Fruit fly (Drosophila melanogaster) whole organism, wandering third instar larva: ENCODE measurements around the gene Duox.

Experiments
- Abd-B ChIP-seq: fragments of >200 bp; optimal IDR thresholded peaks from 2 replicates; lab custom pipeline; 2017; ENCODE audit warnings: missing biosample characterization, missing genetic modification characterization
- CG32264 ChIP-seq: fragments of 200-800 bp; sonication (Bioruptor generic); optimal IDR thresholded peaks from 2 replicates; lab custom pipeline; 2016; ENCODE audit warnings: missing biosample characterization, missing genetic modification characterization
- CG9705 ChIP-seq: fragments of 200-800 bp; sonication (Bioruptor generic); optimal IDR thresholded peaks from 2 replicates; lab custom pipeline; 2018; ENCODE audit warnings: missing biosample characterization, mild to moderate bottlenecking, missing genetic modification characterization
- CrebA ChIP-seq: fragments of 200-800 bp; sonication (Bioruptor generic); optimal IDR thresholded peaks from 2 replicates; lab custom pipeline; 2016; ENCODE audit warnings: missing biosample characterization, mild to moderate bottlenecking, missing genetic modification characterization, borderline replicate concordance
- Dfd ChIP-seq: fragments of >200 bp; optimal IDR thresholded peaks from 2 replicates; lab custom pipeline; 2017; ENCODE audit warnings: missing biosample characterization, missing genetic modification characterization
- Dif ChIP-seq: fragments of 200-275, 200-300 bp; sonication (Bioruptor generic); optimal IDR thresholded peaks from 2 replicates; lab custom pipeline; 2018; ENCODE audit warnings: missing biosample characterization, missing genetic modification characterization; ENCODE audit not compliant: partially characterized antibody
- GATAd ChIP-seq: sonication (Bioruptor generic); optimal IDR thresholded peaks from 2 replicates; lab custom pipeline; 2016; ENCODE audit warnings: missing biosample characterization, missing genetic modification characterization
- HLH106 ChIP-seq: fragments of 200-800 bp; optimal IDR thresholded peaks from 3 replicates; lab custom pipeline; 2019; ENCODE audit warnings: missing biosample characterization, mild to moderate bottlenecking, missing genetic modification characterization, moderate library complexity
- Hnf4 ChIP-seq: fragments of 200-800 bp; sonication (Bioruptor generic); optimal IDR thresholded peaks from 2 replicates; lab custom pipeline; 2016; ENCODE audit warnings: missing biosample characterization, mild to moderate bottlenecking, missing genetic modification characterization
- Hr78 ChIP-seq: fragments of >200 bp; optimal IDR thresholded peaks from 2 replicates; lab custom pipeline; 2017; ENCODE audit warnings: missing biosample characterization, missing genetic modification characterization
- Hr83 ChIP-seq: fragments of 200-300 bp; sonication (Bioruptor generic); optimal IDR thresholded peaks from 2 replicates; lab custom pipeline; 2016; ENCODE audit warnings: missing biosample characterization, mild to moderate bottlenecking, missing genetic modification characterization, moderate library complexity; ENCODE audit not compliant: poor library complexity, severe bottlenecking
- Jra ChIP-seq: sonication (Bioruptor generic); optimal IDR thresholded peaks from 2 replicates; lab custom pipeline; 2016; ENCODE audit warnings: missing biosample characterization, missing genetic modification characterization
- Mio ChIP-seq: sonication (Bioruptor generic); optimal IDR thresholded peaks from 2 replicates; lab custom pipeline; 2016; ENCODE audit warnings: missing biosample characterization, missing genetic modification characterization
- Myc ChIP-seq: fragments of >200 bp; optimal IDR thresholded peaks from 2 replicates; lab custom pipeline; 2017
- N ChIP-seq: fragments of >200 bp; optimal IDR thresholded peaks from 2 replicates; lab custom pipeline; 2018; ENCODE audit warnings: missing biosample characterization, missing external identifiers, missing genetic modification characterization
- OdsH ChIP-seq: fragments of 200-800 bp; sonication (Bioruptor generic); optimal IDR thresholded peaks from 2 replicates; lab custom pipeline; 2016; ENCODE audit warnings: missing biosample characterization, mild to moderate bottlenecking, missing genetic modification characterization
- Rel ChIP-seq, 2 experiments: fragments of 200-800 bp; sonication (Bioruptor generic) in 1 of 2; optimal IDR thresholded peaks; 2 replicates in 1 of 2; 3 replicates in 1 of 2; lab custom pipeline; 2016 to 2019; ENCODE audit warnings: mild to moderate bottlenecking in 2 of 2, missing biosample characterization in 2 of 2, missing genetic modification characterization in 2 of 2, moderate library complexity in 1 of 2
- Sp1 ChIP-seq: fragments of 200-800 bp; sonication (Bioruptor generic); optimal IDR thresholded peaks from 3 replicates; lab custom pipeline; 2019; ENCODE audit warnings: missing biosample characterization, mild to moderate bottlenecking, missing genetic modification characterization, moderate library complexity
- Vsx2 ChIP-seq: fragments of 200-300, 225-300 bp; sonication (Bioruptor generic); optimal IDR thresholded peaks from 2 replicates; lab custom pipeline; 2018; ENCODE audit warnings: missing biosample characterization, missing genetic modification characterization; ENCODE audit not compliant: partially characterized antibody
- br ChIP-seq: fragments of 200-800 bp; sonication (Bioruptor generic); optimal IDR thresholded peaks from 2 replicates; lab custom pipeline; 2016; ENCODE audit warnings: missing biosample characterization, missing genetic modification characterization
- brk ChIP-seq: fragments of 200-800 bp; sonication (Bioruptor generic); optimal IDR thresholded peaks from 2 replicates; lab custom pipeline; 2016; ENCODE audit warnings: missing biosample characterization, mild to moderate bottlenecking, missing genetic modification characterization
- dl ChIP-seq, 2 experiments: fragments of 175-275, 200-275 bp in 1 of 2; fragments of 200-275 bp in 1 of 2; sonication (Bioruptor generic); optimal IDR thresholded peaks; lab custom pipeline; 2018; ENCODE audit warnings: mild to moderate bottlenecking in 2 of 2, missing biosample characterization in 2 of 2, missing genetic modification characterization in 2 of 2, moderate library complexity in 2 of 2; ENCODE audit not compliant: partially characterized antibody in 2 of 2, insufficient read depth in 1 of 2
- dmrt93B ChIP-seq: fragments of 200-800 bp; sonication (Bioruptor generic); optimal IDR thresholded peaks from 2 replicates; lab custom pipeline; 2018; ENCODE audit warnings: missing biosample characterization, mild to moderate bottlenecking, missing genetic modification characterization
- dsf ChIP-seq: sonication (Bioruptor generic); optimal IDR thresholded peaks from 2 replicates; lab custom pipeline; 2016; ENCODE audit warnings: missing biosample characterization, missing genetic modification characterization, borderline replicate concordance
- ey ChIP-seq: fragments of 200-800 bp; sonication (Bioruptor generic); optimal IDR thresholded peaks from 2 replicates; lab custom pipeline; 2016; ENCODE audit warnings: missing biosample characterization, missing genetic modification characterization
- foxo ChIP-seq, 2 experiments: fragments of 200-800 bp; sonication (Bioruptor generic); optimal IDR thresholded peaks; 2 replicates in 1 of 2; 3 replicates in 1 of 2; lab custom pipeline; 2016 to 2017; ENCODE audit warnings: missing biosample characterization in 2 of 2, missing genetic modification characterization in 2 of 2
- fru ChIP-seq: fragments of 200-800 bp; sonication (Bioruptor generic); optimal IDR thresholded peaks from 3 replicates; lab custom pipeline; 2016; ENCODE audit warnings: missing biosample characterization, mild to moderate bottlenecking, missing genetic modification characterization
- h ChIP-seq: fragments of 200-800 bp; sonication (Bioruptor generic); optimal IDR thresholded peaks from 3 replicates; lab custom pipeline; 2016; ENCODE audit warnings: missing biosample characterization, mild to moderate bottlenecking, missing genetic modification characterization
- jim ChIP-seq: fragments of 175-275, 200-325 bp; sonication (Bioruptor generic); optimal IDR thresholded peaks from 2 replicates; lab custom pipeline; 2016; ENCODE audit warnings: missing biosample characterization, mild to moderate bottlenecking, missing genetic modification characterization
- lola ChIP-seq: fragments of >200 bp; optimal IDR thresholded peaks from 2 replicates; lab custom pipeline; 2017; ENCODE audit warnings: missing biosample characterization, missing genetic modification characterization
- pan ChIP-seq: fragments of >200 bp; optimal IDR thresholded peaks from 2 replicates; lab custom pipeline; 2017
- psq ChIP-seq: fragments of 200-800 bp; sonication (Bioruptor generic); optimal IDR thresholded peaks from 3 replicates; lab custom pipeline; 2017; ENCODE audit warnings: missing biosample characterization, mild to moderate bottlenecking, missing genetic modification characterization, moderate library complexity
- rgr ChIP-seq: fragments of 200-800 bp; sonication (Bioruptor generic); optimal IDR thresholded peaks from 3 replicates; lab custom pipeline; 2016; ENCODE audit warnings: missing biosample characterization, mild to moderate bottlenecking, missing genetic modification characterization
- sage ChIP-seq: fragments of 200-800 bp; sonication (Bioruptor generic); optimal IDR thresholded peaks from 2 replicates; lab custom pipeline; 2016; ENCODE audit warnings: missing biosample characterization, mild to moderate bottlenecking, missing genetic modification characterization
- sv ChIP-seq: fragments of 200-800 bp; sonication (Bioruptor generic); optimal IDR thresholded peaks from 3 replicates; lab custom pipeline; 2016; ENCODE audit warnings: missing biosample characterization, missing genetic modification characterization
- tai ChIP-seq: sonication (Bioruptor generic); optimal IDR thresholded peaks from 2 replicates; lab custom pipeline; 2016; ENCODE audit warnings: missing biosample characterization, missing genetic modification characterization
- usp ChIP-seq: fragments of >200 bp; optimal IDR thresholded peaks from 2 replicates; lab custom pipeline; 2017; ENCODE audit warnings: missing biosample characterization, missing genetic modification characterization
- woc ChIP-seq: sonication (Bioruptor generic); optimal IDR thresholded peaks from 2 replicates; lab custom pipeline; 2016; ENCODE audit warnings: missing biosample characterization, mild to moderate bottlenecking, missing genetic modification characterization

The Duox gene

DNA sequence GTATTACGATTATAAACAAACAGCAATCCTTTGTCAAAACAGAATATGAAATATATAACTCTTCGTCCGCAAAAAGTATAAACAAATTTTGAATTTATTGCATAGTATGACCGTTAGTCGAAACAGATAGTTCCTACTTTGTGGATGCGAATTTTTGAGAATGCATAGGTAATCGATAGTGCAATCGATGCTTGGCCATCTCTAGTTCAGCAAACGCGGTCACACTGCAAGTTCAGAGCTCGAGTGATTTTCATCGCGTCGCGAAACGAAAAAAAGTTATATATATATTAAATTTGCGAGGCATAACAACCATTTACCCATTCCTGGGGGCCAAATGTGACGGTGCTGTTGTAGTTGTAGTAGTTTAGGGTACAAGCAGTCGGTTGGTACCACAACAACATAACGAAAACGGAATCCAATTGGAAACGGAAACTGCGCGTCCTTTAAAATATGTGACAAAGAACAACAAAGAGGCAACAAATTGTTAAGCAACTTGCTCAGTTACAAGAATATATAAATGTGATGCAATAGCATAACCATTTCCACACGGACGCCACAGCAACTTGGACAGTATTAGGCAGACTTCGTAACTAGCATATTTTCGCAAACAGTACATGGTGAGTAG, 27.0 kb upstream of the Duox start, which contains the start of gene CG2991:
Gene CG2991, plus strand, starts transcription at position 205 of the 625 bp plus-strand sequence.
- TF ChIP-seq Rel (GFP tag; optimal IDR thresholded peaks at IDR 0.05; lab: Kevin White, UChicago): no peak
- peak; percentile 65 for TF ChIP-seq Rel (tag; optimal IDR thresholded peaks at IDR 0.05; lab: Kevin White, UChicago)
- TF ChIP-seq Sp1 (GFP tag; lab: Kevin White, UChicago): peak; percentile 43
- peak; percentile 32 for TF ChIP-seq HLH106 (tag; lab: Kevin White, UChicago)
- TF ChIP-seq woc (GFP tag; lab: Kevin White, UChicago): peak; percentile 31
- TF ChIP-seq Abd-B: no peak
- no peak for TF ChIP-seq fru (GFP tag; lab: Kevin White, UChicago)
- TF ChIP-seq Hr78 (GFP tag; lab: Kevin White, UChicago): no peak
- no peak for TF ChIP-seq Mio (GFP tag; lab: Kevin White, UChicago)
- TF ChIP-seq h (GFP tag; lab: Kevin White, UChicago): peak; percentile 53
- no peak for TF ChIP-seq lola (GFP tag; lab: Kevin White, UChicago)
- peak; percentile 57 for TF ChIP-seq Hnf4 (GFP tag; lab: Kevin White, UChicago)
- no peak for TF ChIP-seq OdsH (GFP tag; lab: Kevin White, UChicago)
- TF ChIP-seq dl (GFP tag; optimal IDR thresholded peaks at IDR 0.05; lab: Kevin White, UChicago; ENCODE audit: insufficient read depth in 1 of 2, partially characterized antibody in 2 of 2): no peak
- peak; percentile 20 for TF ChIP-seq ey
- TF ChIP-seq dsf (GFP tag; lab: Kevin White, UChicago): peak; percentile 11
- TF ChIP-seq sv (GFP tag; lab: Kevin White, UChicago): no peak
- no peak for TF ChIP-seq Vsx2 (GFP tag; lab: Kevin White, UChicago)
- TF ChIP-seq jim (GFP tag; lab: Kevin White, UChicago): no peak
- peak; percentile 26 for TF ChIP-seq Jra (GFP tag; lab: Kevin White, UChicago)
- peak; percentile 73 for TF ChIP-seq Hr83
- no peak for TF ChIP-seq CrebA (GFP tag; lab: Kevin White, UChicago)
- peak; percentile 12 for TF ChIP-seq rgr (GFP tag; lab: Kevin White, UChicago)
- peak; percentile 31 to 48 for TF ChIP-seq foxo (GFP tag; optimal IDR thresholded peaks at IDR 0.05; lab: Kevin White, UChicago)
- TF ChIP-seq Dif (GFP tag; lab: Kevin White, UChicago): no peak
- TF ChIP-seq brk (GFP tag; lab: Kevin White, UChicago): peak; percentile 28
- TF ChIP-seq N: no peak
- peak; percentile 33 for TF ChIP-seq CG9705 (GFP tag; lab: Kevin White, UChicago)
- TF ChIP-seq pan (lab: Kevin White, UChicago): no peak
- TF ChIP-seq dmrt93B: no peak
- no peak for TF ChIP-seq Dfd (GFP tag; lab: Kevin White, UChicago)
- TF ChIP-seq psq (GFP tag; lab: Kevin White, UChicago): no peak
- peak; percentile 63 for TF ChIP-seq sage (GFP tag; lab: Kevin White, UChicago)
- TF ChIP-seq Myc (lab: Kevin White, UChicago): no peak
- no peak for TF ChIP-seq CG32264 (GFP tag; lab: Kevin White, UChicago)
- TF ChIP-seq GATAd: no peak
- TF ChIP-seq usp: no peak
- TF ChIP-seq br (GFP tag; lab: Kevin White, UChicago): peak; percentile 3
- peak; percentile 64 for TF ChIP-seq tai (GFP tag; lab: Kevin White, UChicago)

DNA sequence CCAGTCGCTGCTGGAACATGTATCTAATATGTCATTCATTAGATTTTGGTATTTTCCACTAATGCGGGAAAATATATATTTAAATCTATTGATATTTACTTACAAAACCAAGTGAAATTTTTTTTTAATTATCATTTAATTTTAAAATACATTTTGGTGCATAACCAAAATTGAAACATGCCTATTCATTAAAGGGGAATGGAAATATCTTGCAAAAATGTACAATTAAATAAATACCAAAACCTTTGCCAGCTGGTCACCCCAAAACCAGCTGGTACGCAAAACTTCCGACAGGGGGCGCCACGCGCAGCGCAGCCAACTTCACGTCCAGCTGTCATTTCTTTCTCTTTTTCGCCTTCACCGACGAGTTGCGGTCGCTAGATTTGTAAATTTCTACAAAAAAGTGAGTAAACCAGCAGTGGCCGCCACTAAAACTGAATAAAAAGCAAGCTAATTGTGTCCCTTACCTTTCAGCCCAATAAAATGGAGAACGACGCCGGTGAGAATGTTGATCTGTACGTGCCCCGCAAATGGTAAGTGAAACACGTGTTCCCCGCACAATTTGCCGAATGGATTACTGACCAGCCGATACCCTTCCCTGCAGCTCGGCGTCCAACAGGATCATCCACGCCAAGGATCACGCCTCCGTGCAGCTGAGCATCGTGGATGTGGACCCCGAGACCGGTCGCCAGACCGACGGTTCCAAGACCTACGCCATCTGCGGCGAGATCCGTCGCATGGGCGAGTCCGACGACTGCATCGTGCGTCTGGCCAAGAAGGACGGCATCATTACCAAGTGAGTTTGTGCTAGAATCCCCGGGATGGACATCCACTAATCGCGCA, 25.9 kb upstream of the Duox start, which contains the start of the genes CG3104 and RpS21:
Gene CG3104, minus strand, starts transcription at position 6 of the 843 bp plus-strand sequence.
Gene RpS21, plus strand, starts transcription at position 298 of the 843 bp plus-strand sequence.
- TF ChIP-seq N: no peak
- peak; percentile 69 for TF ChIP-seq psq (GFP tag; lab: Kevin White, UChicago)
- peak; percentile 73 for TF ChIP-seq OdsH (GFP tag; lab: Kevin White, UChicago)
- TF ChIP-seq GATAd: peak; percentile 51
- TF ChIP-seq Dfd (GFP tag; lab: Kevin White, UChicago): no peak
- peak; percentile 83 for TF ChIP-seq Hnf4 (GFP tag; lab: Kevin White, UChicago)
- TF ChIP-seq rgr (GFP tag; lab: Kevin White, UChicago): peak; percentile 91
- no peak for TF ChIP-seq dsf (GFP tag; lab: Kevin White, UChicago)
- TF ChIP-seq ey: peak; percentile 73
- peak; percentile 77 for TF ChIP-seq Mio (GFP tag; lab: Kevin White, UChicago)
- TF ChIP-seq jim (GFP tag; lab: Kevin White, UChicago): peak; percentile 25
- peak; percentile 81 for TF ChIP-seq br (GFP tag; lab: Kevin White, UChicago)
- TF ChIP-seq woc (GFP tag; lab: Kevin White, UChicago): peak; percentile 59
- no peak for TF ChIP-seq lola (GFP tag; lab: Kevin White, UChicago)
- TF ChIP-seq CG32264 (GFP tag; lab: Kevin White, UChicago): no peak
- peak; percentile 75 for TF ChIP-seq fru (GFP tag; lab: Kevin White, UChicago)
- TF ChIP-seq Sp1 (GFP tag; lab: Kevin White, UChicago): peak; percentile 84
- no peak for TF ChIP-seq dl (GFP tag; optimal IDR thresholded peaks at IDR 0.05; lab: Kevin White, UChicago; ENCODE audit: insufficient read depth in 1 of 2, partially characterized antibody in 2 of 2)
- TF ChIP-seq Myc (lab: Kevin White, UChicago): peak; percentile 78
- TF ChIP-seq CrebA (GFP tag; lab: Kevin White, UChicago): peak; percentile 4
- TF ChIP-seq Hr83: peak; percentile 87
- TF ChIP-seq tai (GFP tag; lab: Kevin White, UChicago): peak; percentile 38
- TF ChIP-seq HLH106 (tag; lab: Kevin White, UChicago): peak; percentile 82
- TF ChIP-seq foxo (GFP tag; optimal IDR thresholded peaks at IDR 0.05; lab: Kevin White, UChicago): peak in 1 of 2 experiments; percentile 81
- peak; percentile 84 for TF ChIP-seq h (GFP tag; lab: Kevin White, UChicago)
- TF ChIP-seq Jra (GFP tag; lab: Kevin White, UChicago): peak; percentile 29
- TF ChIP-seq pan (lab: Kevin White, UChicago): no peak
- peak; percentile 70 for TF ChIP-seq sv (GFP tag; lab: Kevin White, UChicago)
- peak; percentile 4 for TF ChIP-seq brk (GFP tag; lab: Kevin White, UChicago)
- peak; percentile 89 for TF ChIP-seq dmrt93B
- no peak for TF ChIP-seq Rel (GFP tag; optimal IDR thresholded peaks at IDR 0.05; lab: Kevin White, UChicago)
- TF ChIP-seq Rel (tag; optimal IDR thresholded peaks at IDR 0.05; lab: Kevin White, UChicago): peak; percentile 53
- peak; percentile 88 for TF ChIP-seq CG9705 (GFP tag; lab: Kevin White, UChicago)
- TF ChIP-seq sage (GFP tag; lab: Kevin White, UChicago): peak; percentile 52
